Fruit fly (Drosophila melanogaster): ENCODE data around the gene COX8.

The COX8 gene

dm6 chr3L:21496865-21497634, 42.2 kb downstream of the COX8 start, which contains the start of gene Hr78 (continued):
- peak; percentile 90 for TF ChIP-seq CG6276 (GFP tag; optimal IDR thresholded peaks at IDR 0.05)
- no peak for TF ChIP-seq Sox102F (GFP tag; optimal IDR thresholded peaks at IDR 0.05)
- peak; percentile 36 for TF ChIP-seq CG1621 (tag; optimal IDR thresholded peaks at IDR 0.05)
- TF ChIP-seq cyc (GFP tag; optimal IDR thresholded peaks at IDR 0.05), result peak; percentile 29
- TF ChIP-seq fd85E (GFP tag; optimal IDR thresholded peaks at IDR 0.05), result peak; percentile 10
- TF ChIP-seq Smox (GFP tag; optimal IDR thresholded peaks at IDR 0.05), result no peak
- TF ChIP-seq CG11762 (GFP tag; optimal IDR thresholded peaks at IDR 0.05; ENCODE audit: insufficient read depth), result peak; percentile 76
- TF ChIP-seq CG11902 (GFP tag; optimal IDR thresholded peaks at IDR 0.05), result peak; percentile 42
- TF ChIP-seq svp (GFP tag), result no peak
- TF ChIP-seq CG8632 (GFP tag; optimal IDR thresholded peaks at IDR 0.05), result peak; percentile 91
- peak; percentile 76 for TF ChIP-seq esn (GFP tag; optimal IDR thresholded peaks at IDR 0.05)
- peak; percentile 89 for TF ChIP-seq Eip78C (GFP tag)
- peak; percentile 88 for TF ChIP-seq CG15336 (GFP tag; IDR thresholded peaks at IDR 0.05)
- TF ChIP-seq Hr39 (GFP tag; optimal IDR thresholded peaks at IDR 0.05), result no peak
- TF ChIP-seq eg (GFP tag; IDR thresholded peaks at IDR 0.05), result peak; percentile 80
- peak; percentile 56 for TF ChIP-seq CG6854 (GFP tag; optimal IDR thresholded peaks at IDR 0.05)
- TF ChIP-seq Blimp-1 (GFP tag; optimal IDR thresholded peaks at IDR 0.05), result peak; percentile 52
- TF ChIP-seq Sox14 (GFP tag; optimal IDR thresholded peaks at IDR 0.05), result peak; percentile 85
- TF ChIP-seq Hr38 (GFP tag; optimal IDR thresholded peaks at IDR 0.05), result no peak
- TF ChIP-seq fd59A (GFP tag; optimal IDR thresholded peaks at IDR 0.05), result peak; percentile 48

- TF ChIP-seq CG15336 (GFP tag; IDR thresholded peaks at IDR 0.05), result no peak
- no peak for TF ChIP-seq lz (GFP tag; optimal IDR thresholded peaks at IDR 0.05)
- TF ChIP-seq spab (GFP tag; optimal IDR thresholded peaks at IDR 0.05), result no peak
- TF ChIP-seq CG6808 (GFP tag; optimal IDR thresholded peaks at IDR 0.05), result no peak
- TF ChIP-seq CG9139 (GFP tag; optimal IDR thresholded peaks at IDR 0.05), result no peak
- no peak for TF ChIP-seq CG16779 (tag; optimal IDR thresholded peaks at IDR 0.05)
- no peak for TF ChIP-seq CG8319 (GFP tag; optimal IDR thresholded peaks at IDR 0.05)
- no peak for TF ChIP-seq CG6792 (GFP tag; optimal IDR thresholded peaks at IDR 0.05)
- TF ChIP-seq CG11762 (GFP tag; optimal IDR thresholded peaks at IDR 0.05; ENCODE audit: insufficient read depth), result no peak
- no peak for TF ChIP-seq CG4318 (GFP tag; optimal IDR thresholded peaks at IDR 0.05)
- no peak for TF ChIP-seq ss (GFP tag; optimal IDR thresholded peaks at IDR 0.05)
- TF ChIP-seq CG32006 (GFP tag; optimal IDR thresholded peaks at IDR 0.05), result no peak
Measured at dm6 chr3L:21496502-21496864, 42.8 kb downstream of the COX8 start.

dm6 chr3L:21492723-21493316, 46.4 kb downstream of the COX8 start, which contains the start of the genes CG7202 and CG7519:
Gene CG7202, minus strand, starts transcription at chr3L:21492773.
Gene CG7519, plus strand, starts transcription at chr3L:21493083.
- no peak for TF ChIP-seq esn (GFP tag; optimal IDR thresholded peaks at IDR 0.05)
- TF ChIP-seq dsx (GFP tag; optimal IDR thresholded peaks at IDR 0.05; ENCODE audit: poor library complexity, severe bottlenecking), result peak; percentile 90
- TF ChIP-seq fkh (GFP tag; optimal IDR thresholded peaks at IDR 0.05), result peak; percentile 77

- TF ChIP-seq CG15336 (GFP tag; IDR thresholded peaks at IDR 0.05) (no peak), fd59A (GFP tag; optimal IDR thresholded peaks at IDR 0.05) (no peak), acj6 (GFP tag; optimal IDR thresholded peaks at IDR 0.05) (no peak), dsx (GFP tag; optimal IDR thresholded peaks at IDR 0.05; ENCODE audit: poor library complexity, severe bottlenecking) (no peak), ss (GFP tag; optimal IDR thresholded peaks at IDR 0.05) (no peak), CG8632 (GFP tag; optimal IDR thresholded peaks at IDR 0.05) (no peak), Sox14 (GFP tag; optimal IDR thresholded peaks at IDR 0.05) (no peak), topi (GFP tag; optimal IDR thresholded peaks at IDR 0.05) (no peak), CG11294 (GFP tag; IDR thresholded peaks at IDR 0.05) (no peak), Smox (GFP tag; optimal IDR thresholded peaks at IDR 0.05) (no peak), Hr38 (GFP tag; optimal IDR thresholded peaks at IDR 0.05) (no peak), Eip78C (GFP tag) (no peak), achi (GFP tag; optimal IDR thresholded peaks at IDR 0.05) (no peak)
Measured at dm6 chr3L:21490486-21490885, 48.8 kb downstream of the COX8 start, which contains the start of gene Neu2. Gene Neu2, minus strand, starts transcription at chr3L:21490586.
